Worm (Caenorhabditis elegans) whole organism, late embryonic: Measurements from ENCODE around the gene let-756.

ENCODE experiments used
- ceh-24 ChIP-seq: sonication (generic microtip); optimal IDR thresholded peaks from 2 replicates; lab custom pipeline; 2016; ENCODE audit warnings: mild to moderate bottlenecking, missing genetic modification characterization, missing compliant biosample characterization
- pha-4 ChIP-seq: fragments of 150-350 bp; optimal IDR thresholded peaks from 2 replicates; lab custom pipeline; 2018; ENCODE audit warnings: missing biosample characterization, missing genetic modification reagents, missing genetic modification characterization

- TF ChIP-seq pha-4 (tag; lab: Kevin White, UChicago) (no peak), ceh-24 (tag; lab: Kevin White, UChicago) (no peak)
Observed at ce11 chrIII:6452683-6453082, 45.8 kb downstream of the let-756 start.
